Worm (Caenorhabditis elegans) whole organism, L1 larva: ENCODE results near the gene sre-28.

Experiments
- blmp-1 ChIP-seq: fragments of 150-350 bp; optimal IDR thresholded peaks from 2 replicates; lab custom pipeline; 2014; ENCODE audit warnings: missing biosample characterization, missing genetic modification characterization
- fos-1 ChIP-seq: fragments of 150-350 bp; optimal IDR thresholded peaks from 2 replicates; lab custom pipeline; 2014; ENCODE audit warnings: missing biosample characterization, missing genetic modification characterization
- lin-39 ChIP-seq: fragments of 150-350 bp; optimal IDR thresholded peaks from 2 replicates; lab custom pipeline; 2014; ENCODE audit warnings: missing biosample characterization, missing genetic modification reagents, missing genetic modification characterization
- lsy-2 ChIP-seq, 2 experiments: fragments of 150-350 bp; optimal IDR thresholded peaks; 2 replicates each; lab custom pipeline; 2014; ENCODE audit warnings: missing biosample characterization in 2 of 2, missing genetic modification characterization in 2 of 2
- nhr-11 ChIP-seq: fragments of 150-350 bp; optimal IDR thresholded peaks from 2 replicates; lab custom pipeline; 2014; ENCODE audit warnings: missing biosample characterization, missing genetic modification characterization
- nhr-237 ChIP-seq: fragments of 150-350 bp; optimal IDR thresholded peaks from 2 replicates; lab custom pipeline; 2014; ENCODE audit warnings: missing biosample characterization, missing genetic modification characterization
- nhr-28 ChIP-seq: fragments of 150-350 bp; optimal IDR thresholded peaks from 2 replicates; lab custom pipeline; 2014; ENCODE audit warnings: missing biosample characterization, missing genetic modification characterization
- nhr-76 ChIP-seq: sonication (generic microtip); optimal IDR thresholded peaks from 2 replicates; lab custom pipeline; 2017; ENCODE audit warnings: missing biosample characterization, missing genetic modification characterization
- nhr-77 ChIP-seq: fragments of 150-350 bp; optimal IDR thresholded peaks from 2 replicates; lab custom pipeline; 2014; ENCODE audit warnings: missing biosample characterization, missing genetic modification characterization
- sox-4 ChIP-seq: sonication (generic microtip); optimal IDR thresholded peaks from 2 replicates; lab custom pipeline; 2016; ENCODE audit warnings: missing genetic modification characterization, missing compliant biosample characterization
- swsn-7 ChIP-seq: sonication (generic microtip); optimal IDR thresholded peaks from 2 replicates; lab custom pipeline; 2016; ENCODE audit warnings: missing genetic modification characterization, missing compliant biosample characterization
- unc-62 ChIP-seq: fragments of 150-350 bp; optimal IDR thresholded peaks from 2 replicates; lab custom pipeline; 2014; ENCODE audit warnings: missing biosample characterization, missing genetic modification reagents, missing genetic modification characterization
- ztf-11 ChIP-seq, 2 experiments: sonication (generic microtip); optimal IDR thresholded peaks; 2 replicates each; lab custom pipeline; 2016 to 2017; ENCODE audit warnings: missing genetic modification characterization in 2 of 2, missing biosample characterization in 1 of 2, missing compliant biosample characterization in 1 of 2

DNA sequence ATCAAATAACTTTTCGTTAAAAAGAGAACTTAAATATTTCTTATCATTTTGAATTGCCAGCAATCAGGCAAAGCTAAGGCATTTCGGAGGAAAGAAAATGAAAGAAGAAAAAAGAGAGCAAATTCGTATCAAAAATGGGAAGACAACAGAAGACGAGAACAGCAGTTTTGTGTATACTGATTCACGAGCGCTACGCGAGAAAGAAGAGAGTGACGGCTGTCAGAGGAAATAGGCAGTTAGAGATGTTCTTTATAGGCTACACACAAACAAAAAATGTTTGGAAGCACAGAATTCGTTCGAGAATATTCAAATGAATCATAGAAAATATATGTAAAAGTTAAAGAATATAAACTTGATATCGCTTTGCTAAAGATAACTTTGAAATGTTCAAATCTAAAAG, 40.6 kb downstream of the sre-28 start:
- TF ChIP-seq blmp-1 (tag; lab: Kevin White, UChicago), result no peak
- no peak for TF ChIP-seq lin-39 (tag; lab: Kevin White, UChicago)
- TF ChIP-seq nhr-28, result no peak
- no peak for TF ChIP-seq ztf-11 (tag; optimal IDR thresholded peaks at IDR 0.05; lab: Kevin White, UChicago)
- no peak for TF ChIP-seq nhr-77 (tag; lab: Kevin White, UChicago)
- TF ChIP-seq swsn-7 (tag; lab: Kevin White, UChicago), result no peak
- TF ChIP-seq lsy-2 (tag; optimal IDR thresholded peaks at IDR 0.05; lab: Kevin White, UChicago), result peak in 1 of 2 experiments; percentile 7
- TF ChIP-seq nhr-11, result peak; percentile 57
- TF ChIP-seq sox-4, result no peak
- TF ChIP-seq fos-1 (tag; lab: Kevin White, UChicago), result no peak
- no peak for TF ChIP-seq nhr-76 (tag; lab: Kevin White, UChicago)
- no peak for TF ChIP-seq unc-62 (GFP tag; lab: Kevin White, UChicago)
- TF ChIP-seq nhr-237, result no peak
